Worm (Caenorhabditis elegans) whole organism, L1 larva: ENCODE data around the gene C13C4.7.

Experiments
- C04F5.9 ChIP-seq: sonication (generic microtip); optimal IDR thresholded peaks from 2 replicates; lab custom pipeline; 2016; ENCODE audit warnings: missing genetic modification characterization, missing compliant biosample characterization
- C16A3.4 ChIP-seq: fragments of 150-350 bp; optimal IDR thresholded peaks from 2 replicates; lab custom pipeline; 2014; ENCODE audit warnings: missing biosample characterization, missing genetic modification characterization
- F16B12.6 ChIP-seq: fragments of 150-350 bp; optimal IDR thresholded peaks from 2 replicates; lab custom pipeline; 2014; ENCODE audit warnings: missing biosample characterization, missing genetic modification characterization
- Y116A8C.19 ChIP-seq: sonication (generic microtip); optimal IDR thresholded peaks from 2 replicates; lab custom pipeline; 2016; ENCODE audit warnings: missing compliant biosample characterization, missing genetic modification characterization, borderline replicate concordance
- alr-1 ChIP-seq: fragments of 200-800 bp; sonication (Bioruptor generic); optimal IDR thresholded peaks from 2 replicates; lab custom pipeline; 2018; ENCODE audit warnings: borderline replicate concordance, mild to moderate bottlenecking, missing genetic modification characterization, missing compliant biosample characterization
- ama-1 ChIP-seq: fragments of 150-350 bp; optimal IDR thresholded peaks from 2 replicates; lab custom pipeline; 2014
- blmp-1 ChIP-seq: fragments of 150-350 bp; optimal IDR thresholded peaks from 2 replicates; lab custom pipeline; 2014; ENCODE audit warnings: missing biosample characterization, missing genetic modification characterization
- ceh-63 ChIP-seq: fragments of 200-800 bp; sonication (Bioruptor generic); optimal IDR thresholded peaks from 2 replicates; lab custom pipeline; 2018; ENCODE audit warnings: mild to moderate bottlenecking, missing genetic modification characterization, missing compliant biosample characterization
- ceh-8 ChIP-seq: fragments of 200-800 bp; sonication (Bioruptor generic); optimal IDR thresholded peaks from 2 replicates; lab custom pipeline; 2018; ENCODE audit warnings: mild to moderate bottlenecking, missing genetic modification characterization, moderate library complexity, missing compliant biosample characterization
- ceh-82 ChIP-seq, 3 experiments: fragments of 150-350 bp in 1 of 3; sonication (generic microtip) in 2 of 3; optimal IDR thresholded peaks; 2 replicates each; lab custom pipeline; 2014 to 2017; ENCODE audit warnings: missing biosample characterization in 3 of 3, missing genetic modification characterization in 3 of 3
- ceh-88 ChIP-seq: fragments of 200-800 bp; sonication (Bioruptor generic); IDR thresholded peaks from 2 replicates; pipeline ENCODE4 v1.3.6; 2022; ENCODE audit warnings: missing genetic modification characterization, missing compliant biosample characterization
- ceh-90 ChIP-seq: sonication (generic microtip); optimal IDR thresholded peaks from 2 replicates; lab custom pipeline; 2016; ENCODE audit warnings: missing genetic modification characterization, missing compliant biosample characterization
- dsc-1 ChIP-seq: sonication (generic microtip); optimal IDR thresholded peaks from 2 replicates; lab custom pipeline; 2016; ENCODE audit warnings: mild to moderate bottlenecking, missing genetic modification characterization, missing compliant biosample characterization
- efl-1 ChIP-seq, 4 experiments: fragments of 150-350 bp; optimal IDR thresholded peaks in 3 of 4; peaks in 1 of 4; 1 replicate in 1 of 4; 2 replicates in 3 of 4; lab custom pipeline; 2014; ENCODE audit warnings: missing biosample characterization in 2 of 4, missing genetic modification characterization in 2 of 4, missing genetic modification reagents in 2 of 4
- egl-13 ChIP-seq: sonication (generic microtip); optimal IDR thresholded peaks from 2 replicates; lab custom pipeline; 2016; ENCODE audit warnings: missing genotype, missing genetic modification reagents, missing genetic modification characterization, missing compliant biosample characterization
- elt-3 ChIP-seq, 6 experiments: fragments of 150-350 bp in 1 of 6; sonication (generic microtip); optimal IDR thresholded peaks; 2 replicates each; lab custom pipeline; 2017 to 2018; ENCODE audit warnings: missing biosample characterization in 6 of 6, missing genetic modification characterization in 6 of 6, inconsistent platforms in 1 of 6
- fkh-10 ChIP-seq: sonication (generic microtip); optimal IDR thresholded peaks from 2 replicates; lab custom pipeline; 2017; ENCODE audit warnings: missing biosample characterization, missing genetic modification reagents, missing genetic modification characterization
- fkh-4 ChIP-seq: sonication (generic microtip); optimal IDR thresholded peaks from 2 replicates; lab custom pipeline; 2016; ENCODE audit warnings: missing compliant biosample characterization, missing genetic modification characterization, borderline replicate concordance
- jun-1 ChIP-seq: fragments of 150-350 bp; optimal IDR thresholded peaks from 2 replicates; lab custom pipeline; 2014; ENCODE audit warnings: missing biosample characterization, missing genetic modification reagents, missing genetic modification characterization
- lin-14 ChIP-seq: fragments of 200-800 bp; sonication (Bioruptor generic); optimal IDR thresholded peaks from 2 replicates; lab custom pipeline; 2018; ENCODE audit warnings: mild to moderate bottlenecking, missing genetic modification characterization, moderate library complexity, missing compliant biosample characterization
- lin-15B ChIP-seq: fragments of 150-350 bp; sonication (generic microtip); optimal IDR thresholded peaks from 3 replicates; lab custom pipeline; 2014; ENCODE audit warnings: missing biosample characterization, missing genetic modification characterization
- lsy-2 ChIP-seq, 2 experiments: fragments of 150-350 bp; optimal IDR thresholded peaks; 2 replicates each; lab custom pipeline; 2014; ENCODE audit warnings: missing biosample characterization in 2 of 2, missing genetic modification characterization in 2 of 2
- mab-9 ChIP-seq: fragments of 200-800 bp; sonication (Bioruptor generic); IDR thresholded peaks from 2 replicates; pipeline ENCODE4 v1.3.6; 2022; ENCODE audit warnings: missing genetic modification reagents, missing genetic modification characterization, missing compliant biosample characterization
- mdl-1 ChIP-seq, 2 experiments: fragments of 150-350 bp; optimal IDR thresholded peaks; 2 replicates each; lab custom pipeline; 2014 to 2017; ENCODE audit warnings: missing biosample characterization in 2 of 2, missing genetic modification characterization in 2 of 2, inconsistent platforms in 1 of 2
- mep-1 ChIP-seq: fragments of 150-350 bp; optimal IDR thresholded peaks from 2 replicates; lab custom pipeline; 2014; ENCODE audit warnings: missing biosample characterization, missing genetic modification characterization
- nhr-12 ChIP-seq: sonication (generic microtip); optimal IDR thresholded peaks from 2 replicates; lab custom pipeline; 2017; ENCODE audit warnings: missing biosample characterization, missing genetic modification characterization
- nhr-20 ChIP-seq: sonication (generic microtip); optimal IDR thresholded peaks from 2 replicates; lab custom pipeline; 2016; ENCODE audit warnings: mild to moderate bottlenecking, missing genetic modification characterization, missing compliant biosample characterization
- nhr-76 ChIP-seq: sonication (generic microtip); optimal IDR thresholded peaks from 2 replicates; lab custom pipeline; 2017; ENCODE audit warnings: missing biosample characterization, missing genetic modification characterization
- nhr-84 ChIP-seq: sonication (generic microtip); optimal IDR thresholded peaks from 2 replicates; lab custom pipeline; 2017; ENCODE audit warnings: missing biosample characterization, missing genetic modification characterization
- nhr-85 ChIP-seq: sonication (generic microtip); peaks from one replicate; lab custom pipeline; 2016; ENCODE audit warnings: missing genetic modification characterization, inconsistent platforms, missing compliant biosample characterization
- pax-3 ChIP-seq: fragments of 200-800 bp; sonication (Bioruptor generic); optimal IDR thresholded peaks from 2 replicates; lab custom pipeline; 2018; ENCODE audit warnings: mild to moderate bottlenecking, missing genetic modification characterization, moderate library complexity, missing compliant biosample characterization
- pqm-1 ChIP-seq: sonication (generic microtip); optimal IDR thresholded peaks from 3 replicates; lab custom pipeline; 2017; ENCODE audit warnings: missing biosample characterization, missing genetic modification characterization
- skn-1 ChIP-seq: fragments of 150-350 bp; optimal IDR thresholded peaks from 2 replicates; lab custom pipeline; 2014; ENCODE audit warnings: missing biosample characterization, missing genetic modification characterization
- snpc-4 ChIP-seq: fragments of 150-350 bp; optimal IDR thresholded peaks from 2 replicates; lab custom pipeline; 2014; ENCODE audit warnings: missing biosample characterization, missing genetic modification characterization
- swsn-7 ChIP-seq: sonication (generic microtip); optimal IDR thresholded peaks from 2 replicates; lab custom pipeline; 2016; ENCODE audit warnings: missing genetic modification characterization, missing compliant biosample characterization
- unc-130 ChIP-seq: fragments of 150-350 bp; optimal IDR thresholded peaks from 2 replicates; lab custom pipeline; 2017; ENCODE audit warnings: missing biosample characterization, missing genetic modification characterization, inconsistent platforms
- unc-30 ChIP-seq: sonication (generic microtip); optimal IDR thresholded peaks from 2 replicates; lab custom pipeline; 2017; ENCODE audit warnings: missing biosample characterization, missing genetic modification characterization
- unc-62 ChIP-seq: fragments of 150-350 bp; optimal IDR thresholded peaks from 2 replicates; lab custom pipeline; 2014; ENCODE audit warnings: missing biosample characterization, missing genetic modification reagents, missing genetic modification characterization

C13C4.7 gene

ce11 chrV:12120381-12120780, at the start of gene C13C4.7:
Gene C13C4.7 (minus strand): TSS chrV:12120481.
- TF ChIP-seq nhr-84 (tag; lab: Kevin White, UChicago) (no peak), unc-30 (no peak), blmp-1 (tag; lab: Kevin White, UChicago) (no peak), nhr-12 (tag; lab: Kevin White, UChicago) (no peak), nhr-85 (tag; lab: Kevin White, UChicago) (no peak), mep-1 (no peak), swsn-7 (tag; lab: Kevin White, UChicago) (no peak), fkh-10 (GFP tag; lab: Kevin White, UChicago) (no peak), unc-62 (GFP tag; lab: Kevin White, UChicago) (no peak), C16A3.4 (tag; lab: Kevin White, UChicago) (no peak), pqm-1 (tag; lab: Kevin White, UChicago) (no peak)
- TF ChIP-seq, all 84 proteins: peak for 0

- no peak for TF ChIP-seq fkh-10 (GFP tag; lab: Kevin White, UChicago)
- TF ChIP-seq ama-1 (lab: Kevin White, UChicago), result no peak
- TF ChIP-seq ceh-90 (tag; lab: Kevin White, UChicago), result no peak
Observed at ce11 chrV:12167653-12168052, 47.4 kb upstream of the C13C4.7 start, which contains the start of gene col-37. Gene col-37 (minus strand): TSS chrV:12167753.

- peak; percentile 43 for TF ChIP-seq ceh-8 (GFP tag; lab: Kevin White, UChicago)
- TF ChIP-seq unc-130 (tag; lab: Kevin White, UChicago), result no peak
Observed at ce11 chrV:12167031-12167430, 46.8 kb upstream of the C13C4.7 start.

ce11 chrV:12162906-12163305, 42.6 kb upstream of the C13C4.7 start, which contains the start of gene srj-4:
Gene srj-4 (plus strand): TSS chrV:12163206.
- no peak for TF ChIP-seq dsc-1
- no peak for TF ChIP-seq nhr-84 (tag; lab: Kevin White, UChicago)
- no peak for TF ChIP-seq mdl-1 (tag; optimal IDR thresholded peaks at IDR 0.05; lab: Kevin White, UChicago)
- no peak for TF ChIP-seq mab-9

- TF ChIP-seq skn-1 (tag; lab: Kevin White, UChicago), result no peak
- no peak for TF ChIP-seq efl-1 (optimal IDR thresholded peaks at IDR 0.05; lab: Kevin White, UChicago)
- TF ChIP-seq efl-1 (GFP tag; optimal IDR thresholded peaks at IDR 0.05 in 1 of 2; lab: Kevin White, UChicago), result no peak
- TF ChIP-seq egl-13, result no peak
- TF ChIP-seq fkh-4, result no peak
- no peak for TF ChIP-seq nhr-20 (tag; lab: Kevin White, UChicago)
- TF ChIP-seq ceh-88 (GFP tag; lab: Robert Waterston, UW), result no peak
- no peak for TF ChIP-seq lin-15B
- TF ChIP-seq pax-3, result no peak
- no peak for TF ChIP-seq nhr-76 (tag; lab: Kevin White, UChicago)
- TF ChIP-seq snpc-4 (tag; lab: Kevin White, UChicago), result no peak
- no peak for TF ChIP-seq alr-1
- no peak for TF ChIP-seq lin-14 (GFP tag; lab: Kevin White, UChicago)
- no peak for TF ChIP-seq mab-9
- TF ChIP-seq mdl-1 (tag; optimal IDR thresholded peaks at IDR 0.05; lab: Kevin White, UChicago), result no peak
Observed at ce11 chrV:12162220-12162619, 41.9 kb upstream of the C13C4.7 start, which contains the start of gene C27A7.5. Gene C27A7.5 (minus strand): TSS chrV:12162320.

ce11 chrV:12161157-12161556, 40.9 kb upstream of the C13C4.7 start:
- TF ChIP-seq alr-1 (no peak), pqm-1 (tag; lab: Kevin White, UChicago) (no peak), ceh-63 (no peak), lsy-2 (tag; optimal IDR thresholded peaks at IDR 0.05; lab: Kevin White, UChicago) (peak in 1 of 2 experiments; percentile 23), lin-14 (GFP tag; lab: Kevin White, UChicago) (peak; percentile 61), Y116A8C.19 (tag; lab: Kevin White, UChicago) (no peak), C04F5.9 (tag; lab: Kevin White, UChicago) (no peak), ceh-82 (tag; optimal IDR thresholded peaks at IDR 0.05; lab: Kevin White, UChicago) (peak in 1 of 3 experiments; percentile 15), dsc-1 (no peak), mab-9 (no peak), F16B12.6 (no peak), swsn-7 (tag; lab: Kevin White, UChicago) (no peak), jun-1 (tag; lab: Kevin White, UChicago) (no peak), elt-3 (tag; optimal IDR thresholded peaks at IDR 0.05; lab: Kevin White, UChicago) (peak in 1 of 6 experiments; percentile 77)
